Fruit fly (Drosophila melanogaster) whole organism, prepupa: Measurements from ENCODE around the gene CG5255.
A peak's percentile ranks its signal among the peaks of the same experiment; 100 is the strongest.

Source experiments
- Blimp-1 ChIP-seq: fragments of 200-800 bp; sonication (Bioruptor generic); optimal IDR thresholded peaks from 3 replicates; lab custom pipeline; 2017; ENCODE audit warnings: missing biosample characterization, missing genetic modification characterization, mild to moderate bottlenecking, moderate library complexity, missing genetic modification reagents
- CG10631 ChIP-seq: fragments of 200-800 bp; sonication (Bioruptor generic); optimal IDR thresholded peaks from 2 replicates; lab custom pipeline; 2016; ENCODE audit warnings: missing biosample characterization, missing genetic modification characterization
- CG11294 ChIP-seq: fragments of 200-800 bp; sonication (Bioruptor generic); IDR thresholded peaks from 2 replicates; pipeline ENCODE4 v1.3.6; 2022; ENCODE audit warnings: missing biosample characterization, missing genetic modification characterization
- CG11762 ChIP-seq: fragments of 200-800 bp; sonication (Bioruptor generic); optimal IDR thresholded peaks from 3 replicates; lab custom pipeline; 2016; ENCODE audit warnings: missing biosample characterization, missing genetic modification characterization; ENCODE audit not compliant: insufficient read depth
- CG11902 ChIP-seq: fragments of 200-800 bp; sonication (Bioruptor generic); optimal IDR thresholded peaks from 3 replicates; lab custom pipeline; 2016; ENCODE audit warnings: missing biosample characterization, missing genetic modification characterization
- CG15336 ChIP-seq: fragments of 200-800 bp; sonication (Bioruptor generic); IDR thresholded peaks from 2 replicates; pipeline ENCODE4 v1.3.6; 2022; ENCODE audit warnings: missing biosample characterization, missing genetic modification characterization
- CG1621 ChIP-seq: fragments of 200-800 bp; sonication (Bioruptor generic); optimal IDR thresholded peaks from 3 replicates; lab custom pipeline; 2018; ENCODE audit warnings: missing biosample characterization, mild to moderate bottlenecking, missing genetic modification characterization
- CG16779 ChIP-seq: fragments of 200-800 bp; sonication (Bioruptor generic); optimal IDR thresholded peaks from 3 replicates; lab custom pipeline; 2017; ENCODE audit warnings: missing biosample characterization, mild to moderate bottlenecking, missing genetic modification characterization
- CG3032 ChIP-seq: fragments of 200-800 bp; optimal IDR thresholded peaks from 2 replicates; lab custom pipeline; 2019; ENCODE audit warnings: missing biosample characterization, mild to moderate bottlenecking, missing genetic modification characterization, moderate library complexity
- CG34406 ChIP-seq: fragments of 200-800 bp; sonication (Bioruptor generic); optimal IDR thresholded peaks from 3 replicates; lab custom pipeline; 2016; ENCODE audit warnings: missing biosample characterization, missing genetic modification characterization
- CG3919 ChIP-seq: fragments of 200-800 bp; sonication (Bioruptor generic); optimal IDR thresholded peaks from 3 replicates; lab custom pipeline; 2016; ENCODE audit warnings: missing biosample characterization, missing genetic modification characterization
- CG6163 ChIP-seq: fragments of 200-800 bp; sonication (Bioruptor generic); IDR thresholded peaks from 3 replicates; pipeline ENCODE4 v1.3.6; 2022; ENCODE audit warnings: missing biosample characterization, missing genetic modification characterization
- CG6276 ChIP-seq: fragments of 200-800 bp; sonication (Bioruptor generic); optimal IDR thresholded peaks from 2 replicates; lab custom pipeline; 2017; ENCODE audit warnings: missing biosample characterization, mild to moderate bottlenecking, missing genetic modification characterization
- CG6808 ChIP-seq: fragments of 200-800 bp; sonication (Bioruptor generic); optimal IDR thresholded peaks from 3 replicates; lab custom pipeline; 2017; ENCODE audit warnings: missing biosample characterization, missing genetic modification characterization, mild to moderate bottlenecking, moderate library complexity, missing genetic modification reagents
- CG6854 ChIP-seq: fragments of 200-800 bp; sonication (Bioruptor generic); optimal IDR thresholded peaks from 2 replicates; lab custom pipeline; 2017; ENCODE audit warnings: missing biosample characterization, mild to moderate bottlenecking, missing genetic modification characterization
- CG7368 ChIP-seq: fragments of 200-800 bp; sonication (Bioruptor generic); optimal IDR thresholded peaks from 3 replicates; lab custom pipeline; 2016; ENCODE audit warnings: missing biosample characterization, missing genetic modification characterization
- CG8632 ChIP-seq: fragments of 200-800 bp; sonication (Bioruptor generic); optimal IDR thresholded peaks from 3 replicates; lab custom pipeline; 2016; ENCODE audit warnings: missing biosample characterization, missing genetic modification characterization
- CG9139 ChIP-seq: fragments of 200-800 bp; sonication (Bioruptor generic); optimal IDR thresholded peaks from 3 replicates; lab custom pipeline; 2017; ENCODE audit warnings: missing biosample characterization, mild to moderate bottlenecking, missing genetic modification characterization
- Eip78C ChIP-seq: fragments of 200-800 bp; sonication (Bioruptor generic); peaks from one replicate; lab custom pipeline; 2016; ENCODE audit warnings: missing biosample characterization, missing genetic modification characterization
- Ets21C ChIP-seq: fragments of 200-800 bp; sonication (Bioruptor generic); optimal IDR thresholded peaks from 3 replicates; lab custom pipeline; 2016; ENCODE audit warnings: missing biosample characterization, missing genetic modification characterization
- Hr38 ChIP-seq: sonication (Bioruptor generic); optimal IDR thresholded peaks from 2 replicates; lab custom pipeline; 2016; ENCODE audit warnings: missing biosample characterization, missing genetic modification characterization
- Hr39 ChIP-seq: fragments of 200-800 bp; sonication (Bioruptor generic); optimal IDR thresholded peaks from 2 replicates; lab custom pipeline; 2016; ENCODE audit warnings: missing biosample characterization, missing genetic modification characterization
- Hr4 ChIP-seq: fragments of 200-800 bp; sonication (Bioruptor generic); optimal IDR thresholded peaks from 3 replicates; lab custom pipeline; 2016; ENCODE audit warnings: missing biosample characterization, missing genetic modification characterization
- Lpt ChIP-seq: fragments of 200-800 bp; sonication (Bioruptor generic); optimal IDR thresholded peaks from 3 replicates; lab custom pipeline; 2016; ENCODE audit warnings: missing biosample characterization, missing genetic modification characterization
- Smox ChIP-seq: fragments of 200-800 bp; sonication (Bioruptor generic); optimal IDR thresholded peaks from 3 replicates; lab custom pipeline; 2016; ENCODE audit warnings: missing biosample characterization, missing genetic modification characterization
- Sox102F ChIP-seq: fragments of 200-800 bp; sonication (Bioruptor generic); optimal IDR thresholded peaks from 2 replicates; lab custom pipeline; 2016; ENCODE audit warnings: missing biosample characterization, mild to moderate bottlenecking, missing genetic modification characterization
- Sox14 ChIP-seq: fragments of 200-800 bp; sonication (Bioruptor generic); optimal IDR thresholded peaks from 3 replicates; lab custom pipeline; 2016; ENCODE audit warnings: missing biosample characterization, missing genetic modification characterization
- achi ChIP-seq: fragments of 200-800 bp; sonication (Bioruptor generic); optimal IDR thresholded peaks from 3 replicates; lab custom pipeline; 2016; ENCODE audit warnings: missing biosample characterization, missing genetic modification characterization
- acj6 ChIP-seq: fragments of 200-800 bp; sonication (Bioruptor generic); optimal IDR thresholded peaks from 3 replicates; lab custom pipeline; 2016; ENCODE audit warnings: missing biosample characterization, missing genetic modification characterization
- cyc ChIP-seq: fragments of 200-800 bp; sonication (Bioruptor generic); optimal IDR thresholded peaks from 3 replicates; lab custom pipeline; 2016; ENCODE audit warnings: missing biosample characterization, missing genetic modification characterization
- dac ChIP-seq: fragments of 200-800 bp; sonication (Bioruptor generic); optimal IDR thresholded peaks from 2 replicates; lab custom pipeline; 2017; ENCODE audit warnings: missing biosample characterization, mild to moderate bottlenecking, missing genetic modification characterization
- dsx ChIP-seq: fragments of 200-800 bp; optimal IDR thresholded peaks from 3 replicates; lab custom pipeline; 2019; ENCODE audit warnings: missing biosample characterization, mild to moderate bottlenecking, missing genetic modification characterization, moderate library complexity; ENCODE audit not compliant: poor library complexity, severe bottlenecking
- eg ChIP-seq: fragments of 200-800 bp; sonication (Bioruptor generic); IDR thresholded peaks from 3 replicates; pipeline ENCODE4 v1.3.6; 2022; ENCODE audit warnings: missing biosample characterization, missing genetic modification characterization
- fd85E ChIP-seq: fragments of 200-800 bp; sonication (Bioruptor generic); optimal IDR thresholded peaks from 3 replicates; lab custom pipeline; 2016; ENCODE audit warnings: missing biosample characterization, missing genetic modification characterization
- fkh ChIP-seq: fragments of 200-800 bp; sonication (Bioruptor generic); optimal IDR thresholded peaks from 3 replicates; lab custom pipeline; 2017; ENCODE audit warnings: missing biosample characterization, mild to moderate bottlenecking, missing genetic modification characterization, moderate library complexity
- net ChIP-seq: fragments of 200-800 bp; sonication (Bioruptor generic); optimal IDR thresholded peaks from 3 replicates; lab custom pipeline; 2016; ENCODE audit warnings: missing biosample characterization, missing genetic modification characterization
- spab ChIP-seq: fragments of 200-800 bp; sonication (Bioruptor generic); optimal IDR thresholded peaks from 2 replicates; lab custom pipeline; 2017; ENCODE audit warnings: missing biosample characterization, mild to moderate bottlenecking, missing genetic modification characterization, missing genetic modification reagents
- ss ChIP-seq, 2 experiments: fragments of 200-800 bp; sonication (Bioruptor generic); optimal IDR thresholded peaks; 2 replicates in 1 of 2; 3 replicates in 1 of 2; lab custom pipeline; 2017 to 2018; ENCODE audit warnings: mild to moderate bottlenecking in 2 of 2, missing biosample characterization in 2 of 2, missing genetic modification characterization in 2 of 2, moderate library complexity in 1 of 2

CG5255 gene

DNA sequence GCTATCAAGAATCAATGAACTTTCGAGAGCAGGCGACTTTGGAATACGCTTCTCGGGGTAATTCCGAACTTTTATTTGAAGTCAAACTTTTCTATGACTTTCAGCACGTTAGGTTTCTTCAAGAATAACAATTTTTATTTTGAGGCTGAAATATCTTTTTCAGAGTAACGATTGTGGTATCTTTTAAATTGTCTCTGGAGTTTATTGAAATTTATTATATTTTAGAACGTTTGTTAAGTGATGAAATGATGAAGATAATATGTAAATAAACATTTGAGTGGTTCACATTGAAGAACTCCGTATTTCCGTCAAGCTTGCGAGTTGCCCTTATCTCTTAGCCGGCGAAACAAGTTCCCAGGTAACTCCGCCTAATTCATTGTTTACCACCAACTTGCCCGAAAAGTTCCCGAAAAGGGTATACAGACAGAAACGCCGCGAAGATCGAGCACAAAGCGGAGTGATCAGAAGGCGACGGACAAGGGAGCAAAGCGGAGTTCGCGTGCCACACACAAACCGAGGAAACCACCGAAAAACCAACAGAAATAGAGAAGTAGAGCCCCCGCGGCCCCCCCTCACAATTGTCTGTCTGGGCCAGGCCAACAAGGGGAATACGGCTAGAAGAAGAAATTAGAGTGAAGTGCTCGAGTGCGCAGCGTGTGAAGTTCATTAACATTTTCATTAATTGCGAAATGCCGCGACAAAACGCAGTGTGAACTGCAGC lies 19.9 kb upstream of the CG5255 start (continued):
- peak; percentile 38 for TF ChIP-seq Ets21C (GFP tag; lab: Kevin White, UChicago)
- TF ChIP-seq Sox102F, result peak; percentile 77
- peak; percentile 69 for TF ChIP-seq Hr39 (GFP tag; lab: Kevin White, UChicago)
- peak; percentile 43 for TF ChIP-seq CG10631 (GFP tag; lab: Kevin White, UChicago)
- peak; percentile 39 for TF ChIP-seq CG9139 (GFP tag; lab: Kevin White, UChicago)
- TF ChIP-seq CG6808 (GFP tag; lab: Kevin White, UChicago), result peak; percentile 65
- TF ChIP-seq fkh (GFP tag; lab: Kevin White, UChicago), result peak; percentile 50
- TF ChIP-seq dsx, result peak; percentile 63
- TF ChIP-seq Lpt (GFP tag; lab: Kevin White, UChicago), result no peak
- TF ChIP-seq CG8632, result peak; percentile 51
- peak; percentile 64 for TF ChIP-seq acj6 (GFP tag; lab: Kevin White, UChicago)
- TF ChIP-seq dac (GFP tag; lab: Kevin White, UChicago), result no peak
- TF ChIP-seq Hr38 (GFP tag; lab: Kevin White, UChicago), result no peak
- TF ChIP-seq CG3919 (GFP tag; lab: Kevin White, UChicago), result peak; percentile 55
- TF ChIP-seq CG11762 (GFP tag; lab: Kevin White, UChicago), result no peak

- TF ChIP-seq CG8632 (peak; percentile 8), Lpt (GFP tag; lab: Kevin White, UChicago) (no peak), Eip78C (GFP tag; lab: Kevin White, UChicago) (peak; percentile 51), CG3032 (tag; lab: Kevin White, UChicago) (no peak), CG16779 (tag; lab: Kevin White, UChicago) (peak; percentile 17), Smox (GFP tag; lab: Kevin White, UChicago) (no peak), CG6854 (GFP tag; lab: Kevin White, UChicago) (peak; percentile 81), Sox14 (GFP tag; lab: Kevin White, UChicago) (no peak), Sox102F (peak; percentile 68), CG15336 (peak; percentile 30; the same call in 1 of the 2 replicates), fd85E (GFP tag; lab: Kevin White, UChicago) (no peak), spab (GFP tag; lab: Kevin White, UChicago) (no peak), dsx (no peak), fkh (GFP tag; lab: Kevin White, UChicago) (no peak), ss (GFP tag; optimal IDR thresholded peaks at IDR 0.05; lab: Kevin White, UChicago) (peak in 1 of 2 experiments; percentile 51), CG10631 (GFP tag; lab: Kevin White, UChicago) (no peak), eg (GFP tag; lab: Robert Waterston, UW) (peak; percentile 7; the same call in 1 of the 3 replicates), Blimp-1 (no peak), CG7368 (GFP tag; lab: Kevin White, UChicago) (no peak), CG34406 (GFP tag; lab: Kevin White, UChicago) (no peak), CG6276 (GFP tag; lab: Kevin White, UChicago) (peak; percentile 52), Hr38 (GFP tag; lab: Kevin White, UChicago) (no peak), CG11294 (GFP tag; lab: Robert Waterston, UW) (no peak), CG1621 (tag; lab: Kevin White, UChicago) (peak; percentile 43), CG6808 (GFP tag; lab: Kevin White, UChicago) (peak; percentile 8), achi (GFP tag; lab: Kevin White, UChicago) (no peak), CG11902 (GFP tag; lab: Kevin White, UChicago) (no peak), net (GFP tag; lab: Kevin White, UChicago) (no peak)
- TF ChIP-seq, all 60 proteins: peak for 11
These were observed 18.7 kb upstream of the CG5255 start for dm6 chr3R:17118917-17119378.

DNA sequence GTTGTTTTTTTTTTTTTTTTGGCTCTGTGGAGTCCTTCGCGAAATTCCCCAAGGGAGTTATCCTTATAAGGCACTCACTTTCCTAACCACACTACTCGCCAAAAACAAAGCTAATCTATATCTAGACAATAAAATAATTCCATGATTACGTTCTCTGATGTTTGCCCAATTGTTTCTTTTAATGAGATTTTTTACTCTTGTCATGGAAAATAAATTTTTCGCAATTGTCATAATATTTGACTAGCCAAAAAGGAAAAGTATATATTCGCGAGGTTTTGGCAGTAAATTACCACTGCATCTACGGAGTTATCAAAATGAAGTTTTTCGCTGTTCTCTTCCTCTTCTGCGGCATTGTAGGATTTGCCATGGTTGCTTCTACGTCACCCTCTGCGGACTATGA lies 17.5 kb upstream of the CG5255 start, which contains the start of gene CG34278:
TSS of gene CG34278 (plus strand) at position 301 of the 400 bp plus-strand sequence.
- no peak for TF ChIP-seq cyc (GFP tag; lab: Kevin White, UChicago)
- no peak for TF ChIP-seq CG11294 (GFP tag; lab: Robert Waterston, UW)
- TF ChIP-seq CG6163 (GFP tag; lab: Robert Waterston, UW), result no peak
- no peak for TF ChIP-seq CG6854 (GFP tag; lab: Kevin White, UChicago)
- TF ChIP-seq Hr4 (GFP tag; lab: Kevin White, UChicago), result no peak
- TF ChIP-seq CG11902 (GFP tag; lab: Kevin White, UChicago), result no peak
- no peak for TF ChIP-seq CG8632
- TF ChIP-seq dac (GFP tag; lab: Kevin White, UChicago), result no peak
